Fruit fly (Drosophila melanogaster): ENCODE measurements around the gene CG14610.

Gene CG14610

DNA sequence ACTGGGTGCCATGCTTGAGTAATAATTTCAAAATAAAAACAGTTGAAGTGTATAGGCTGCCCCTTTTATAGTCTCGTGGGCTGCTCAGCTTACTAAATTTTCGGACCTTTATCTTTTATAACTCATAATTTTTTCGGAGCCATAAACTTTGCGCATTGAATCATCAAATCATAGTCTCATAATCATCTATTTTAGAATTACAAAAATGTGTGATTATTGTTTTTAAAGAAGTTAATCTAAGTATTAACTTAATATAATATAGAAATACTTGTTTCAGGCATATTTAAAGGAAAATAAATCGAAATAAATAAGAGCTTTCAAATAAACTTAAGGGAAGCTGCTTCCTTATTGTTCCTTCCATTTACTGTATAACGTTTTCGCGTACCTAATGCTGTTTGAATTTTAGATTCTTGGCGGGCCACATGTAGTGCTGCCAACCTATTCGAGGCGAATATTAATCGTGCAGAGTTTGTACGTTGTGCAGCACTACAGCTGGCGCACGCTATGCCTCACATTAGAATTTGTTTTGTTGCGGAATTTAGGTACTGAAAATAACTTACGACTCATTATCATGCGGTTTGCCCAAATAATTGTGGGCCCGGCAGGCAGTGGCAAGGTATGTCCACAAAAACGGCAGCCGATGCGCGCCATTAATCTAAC lies at the start of gene CG14610, which contains the start of gene CG2656 (continued):
- TF ChIP-seq emc (GFP tag; optimal IDR thresholded peaks at IDR 0.05): peak; percentile 43
- TF ChIP-seq mld (GFP tag; IDR thresholded peaks at IDR 0.05; ENCODE audit: partially characterized antibody): 0 out of 3 replicates have a peak, but pooled peaks have one; percentile 52
- peak; percentile 66 for TF ChIP-seq slp2 (GFP tag; optimal IDR thresholded peaks at IDR 0.05)
- peak; percentile 68 for TF ChIP-seq Side (GFP tag; optimal IDR thresholded peaks at IDR 0.05)
- 0 out of 3 replicates have a peak, but pooled peaks have one; percentile 13 for TF ChIP-seq vnd (GFP tag; IDR thresholded peaks at IDR 0.05; ENCODE audit: partially characterized antibody)
- TF ChIP-seq C15 (GFP tag; IDR thresholded peaks at IDR 0.05): no peak
- no peak for TF ChIP-seq CG2875 (GFP tag; optimal IDR thresholded peaks at IDR 0.05)
- TF ChIP-seq CG5245 (GFP tag; optimal IDR thresholded peaks at IDR 0.05): peak; percentile 84
- no peak for TF ChIP-seq grn (GFP tag; optimal IDR thresholded peaks at IDR 0.05)
- peak; percentile 50 for TF ChIP-seq hbn (GFP tag; IDR thresholded peaks at IDR 0.05; ENCODE audit: partially characterized antibody)
- TF ChIP-seq Six4 (GFP tag; optimal IDR thresholded peaks at IDR 0.05): peak; percentile 78
- TF ChIP-seq TFAM (GFP tag; optimal IDR thresholded peaks at IDR 0.05): no peak
- peak; percentile 57; the same call in 1 of the 2 replicates for TF ChIP-seq ttk (GFP tag; IDR thresholded peaks at IDR 0.05)
- TF ChIP-seq CG8924 (tag; optimal IDR thresholded peaks at IDR 0.05): peak; percentile 42
- TF ChIP-seq CG17328 (GFP tag; IDR thresholded peaks at IDR 0.05): peak; percentile 67
- peak; percentile 74 for TF ChIP-seq HmgD (GFP tag; optimal IDR thresholded peaks at IDR 0.05)
- no peak for TF ChIP-seq crol (GFP tag; IDR thresholded peaks at IDR 0.05)
- peak; percentile 52 for TF ChIP-seq gfzf (GFP tag; optimal IDR thresholded peaks at IDR 0.05)
- TF ChIP-seq nerfin-2 (GFP tag; IDR thresholded peaks at IDR 0.05; ENCODE audit: partially characterized antibody): no peak
- TF ChIP-seq CTCF (GFP tag; optimal IDR thresholded peaks at IDR 0.05): peak; percentile 52
- peak; percentile 52; the same call in 2 of the 4 replicates for TF ChIP-seq Dll (GFP tag; IDR thresholded peaks at IDR 0.05; ENCODE audit: partially characterized antibody)
- peak; percentile 88 for TF ChIP-seq Hsf (GFP tag; optimal IDR thresholded peaks at IDR 0.05)
- no peak for TF ChIP-seq jigr1 (GFP tag; IDR thresholded peaks at IDR 0.05)
- TF ChIP-seq ssp (GFP tag; IDR thresholded peaks at IDR 0.05): no peak
- TF ChIP-seq B-H2 (GFP tag; optimal IDR thresholded peaks at IDR 0.05): peak; percentile 80
- peak; percentile 36; the same call in 1 of the 3 replicates for TF ChIP-seq CG34422 (GFP tag; IDR thresholded peaks at IDR 0.05)
- peak; percentile 9 for TF ChIP-seq psq (GFP tag; optimal IDR thresholded peaks at IDR 0.05)
- TF ChIP-seq NFAT (GFP tag; IDR thresholded peaks at IDR 0.05): peak; percentile 67
- TF ChIP-seq Dip3 (GFP tag; optimal IDR thresholded peaks at IDR 0.05): peak; percentile 82
- peak; percentile 17 for TF ChIP-seq CG30020 (tag; optimal IDR thresholded peaks at IDR 0.05)
- no peak for TF ChIP-seq scrt (GFP tag; optimal IDR thresholded peaks at IDR 0.05)
- TF ChIP-seq ems (GFP tag; optimal IDR thresholded peaks at IDR 0.05): peak; percentile 86
- TF ChIP-seq CG16779 (GFP tag; IDR thresholded peaks at IDR 0.05): peak; percentile 50; the same call in 1 of the 2 replicates
- peak; percentile 91 for TF ChIP-seq tin (GFP tag; optimal IDR thresholded peaks at IDR 0.05)
- TF ChIP-seq CG14014 (GFP tag; IDR thresholded peaks at IDR 0.05): peak; percentile 40; the same call in 1 of the 2 replicates
- no peak for TF ChIP-seq CG6175 (GFP tag; IDR thresholded peaks at IDR 0.05)
- peak; percentile 31 for TF ChIP-seq CG8388 (GFP tag; optimal IDR thresholded peaks at IDR 0.05)
- peak; percentile 51; the same call in 1 of the 2 replicates for TF ChIP-seq Ada2b (GFP tag; IDR thresholded peaks at IDR 0.05)
- peak; percentile 86 for TF ChIP-seq vfl (GFP tag; optimal IDR thresholded peaks at IDR 0.05)
- no peak for TF ChIP-seq tll (GFP tag; optimal IDR thresholded peaks at IDR 0.05)
- TF ChIP-seq CG16815 (GFP tag; optimal IDR thresholded peaks at IDR 0.05): peak; percentile 23
- peak; percentile 81 for TF ChIP-seq Hr3 (GFP tag; optimal IDR thresholded peaks at IDR 0.05)
- no peak for TF ChIP-seq oc (tag; optimal IDR thresholded peaks at IDR 0.05)
- TF ChIP-seq Oli (tag; optimal IDR thresholded peaks at IDR 0.05): peak; percentile 36
- peak; percentile 58; the same call in 1 of the 2 replicates for TF ChIP-seq rib (GFP tag; IDR thresholded peaks at IDR 0.05)
- TF ChIP-seq CG6272 (GFP tag; IDR thresholded peaks at IDR 0.05): no peak; the same call in 1 of the 2 replicates
- TF ChIP-seq bab2 (GFP tag; optimal IDR thresholded peaks at IDR 0.05): peak; percentile 90
- TF ChIP-seq kni (GFP tag; optimal IDR thresholded peaks at IDR 0.05): peak; percentile 5
- no peak for TF ChIP-seq z (GFP tag; IDR thresholded peaks at IDR 0.05)
- TF ChIP-seq CG16863 (GFP tag; optimal IDR thresholded peaks at IDR 0.05): peak; percentile 81
